Fruit fly (Drosophila melanogaster) whole organism, embryonic: Measurements from ENCODE around the gene Glyat.

ENCODE experiments used
- Bgb ChIP-seq: fragments of 200-800 bp; sonication (Bioruptor generic); IDR thresholded peaks from 2 replicates; pipeline ENCODE4 v1.3.6; 2022; ENCODE audit warnings: missing biosample characterization, missing genetic modification characterization; ENCODE audit not compliant: partially characterized antibody
- CG10274 ChIP-seq: fragments of 200-800 bp; sonication (Bioruptor generic); optimal IDR thresholded peaks from 3 replicates; lab custom pipeline; 2017; ENCODE audit warnings: missing biosample characterization, mild to moderate bottlenecking, missing genetic modification characterization
- CG10321 ChIP-seq: fragments of 200-800 bp; sonication (Bioruptor generic); IDR thresholded peaks from 2 replicates; pipeline ENCODE4 v1.3.6; 2022; ENCODE audit warnings: missing biosample characterization, missing genetic modification characterization
- CG10431 ChIP-seq: fragments of 200-800 bp; sonication (Bioruptor generic); optimal IDR thresholded peaks from 3 replicates; lab custom pipeline; 2018; ENCODE audit warnings: missing biosample characterization, mild to moderate bottlenecking, missing genetic modification characterization
- CG11560 ChIP-seq: fragments of 200-800 bp; sonication (Bioruptor generic); IDR thresholded peaks from 3 replicates; pipeline ENCODE4 v1.3.6; 2022; ENCODE audit warnings: missing biosample characterization, missing genetic modification characterization
- CG11696 ChIP-seq: fragments of 200-800 bp; sonication (Bioruptor generic); IDR thresholded peaks from 2 replicates; pipeline ENCODE4 v1.3.6; 2022; ENCODE audit warnings: missing biosample characterization, missing genetic modification characterization
- CG14667 ChIP-seq: fragments of 200-800 bp; sonication (Bioruptor generic); IDR thresholded peaks from 2 replicates; pipeline ENCODE4 v1.3.6; 2022; ENCODE audit warnings: missing biosample characterization, missing genetic modification characterization
- CG15479 ChIP-seq: fragments of 200-800 bp; sonication (Bioruptor generic); optimal IDR thresholded peaks from 3 replicates; lab custom pipeline; 2019; ENCODE audit warnings: missing biosample characterization, mild to moderate bottlenecking, missing genetic modification characterization, moderate library complexity
- CG17829 ChIP-seq: fragments of 200-800 bp; optimal IDR thresholded peaks from 2 replicates; lab custom pipeline; 2019; ENCODE audit warnings: missing biosample characterization, mild to moderate bottlenecking, missing genetic modification characterization, moderate library complexity
- CG2116 ChIP-seq: fragments of 200-800 bp; sonication (Bioruptor generic); optimal IDR thresholded peaks from 3 replicates; lab custom pipeline; 2018; ENCODE audit warnings: missing biosample characterization, mild to moderate bottlenecking, missing genetic modification characterization
- CG31224 ChIP-seq: fragments of 200-800 bp; sonication (Bioruptor generic); IDR thresholded peaks from 2 replicates; pipeline ENCODE4 v1.3.6; 2022; ENCODE audit warnings: missing biosample characterization, missing genetic modification characterization
- CG34376 ChIP-seq: fragments of 200-800 bp; sonication (Bioruptor generic); optimal IDR thresholded peaks from 2 replicates; lab custom pipeline; 2018; ENCODE audit warnings: missing biosample characterization, mild to moderate bottlenecking, missing genetic modification characterization
- CG3726 ChIP-seq: fragments of 200-800 bp; sonication (Bioruptor generic); IDR thresholded peaks from 3 replicates; pipeline ENCODE4, ENCODE4 v1.3.6; 2022; ENCODE audit warnings: missing biosample characterization, missing genetic modification characterization
- CG3847 ChIP-seq: fragments of 200-800 bp; sonication (Bioruptor generic); IDR thresholded peaks from 2 replicates; pipeline ENCODE4 v1.3.6; 2022; ENCODE audit warnings: missing biosample characterization, missing genetic modification characterization
- CG4707 ChIP-seq: fragments of 200-800 bp; sonication (Bioruptor generic); optimal IDR thresholded peaks from 2 replicates; lab custom pipeline; 2018; ENCODE audit warnings: missing biosample characterization, mild to moderate bottlenecking, missing genetic modification characterization, moderate library complexity
- CG7987 ChIP-seq: fragments of 200-800 bp; sonication (Bioruptor generic); optimal IDR thresholded peaks from 2 replicates; lab custom pipeline; 2018; ENCODE audit warnings: missing biosample characterization, mild to moderate bottlenecking, missing genetic modification characterization, moderate library complexity
- CG9215 ChIP-seq: fragments of 200-800 bp; sonication (Bioruptor generic); IDR thresholded peaks from 2 replicates; pipeline ENCODE4 v1.3.6; 2022; ENCODE audit warnings: missing biosample characterization, missing genetic modification characterization
- CG9876 ChIP-seq: fragments of 200-800 bp; sonication (Bioruptor generic); optimal IDR thresholded peaks from 2 replicates; lab custom pipeline; 2016; ENCODE audit warnings: missing biosample characterization, missing genetic modification characterization
- D19B ChIP-seq: fragments of 200-800 bp; sonication (Bioruptor generic); optimal IDR thresholded peaks from 2 replicates; lab custom pipeline; 2017; ENCODE audit warnings: missing biosample characterization, mild to moderate bottlenecking, missing genetic modification characterization
- Dfd ChIP-seq, 2 experiments: fragments of >200 bp; optimal IDR thresholded peaks; 2 replicates each; lab custom pipeline; 2017; ENCODE audit warnings: missing biosample characterization in 2 of 2, missing genetic modification characterization in 2 of 2
- Dref ChIP-seq: fragments of 200-800 bp; sonication (Bioruptor generic); IDR thresholded peaks from 2 replicates; pipeline ENCODE4 v1.3.6; 2022; ENCODE audit warnings: missing biosample characterization, missing genetic modification characterization
- HLH3B ChIP-seq: fragments of 200-800 bp; sonication (Bioruptor generic); IDR thresholded peaks from 2 replicates; pipeline ENCODE4 v1.3.6; 2022; ENCODE audit warnings: missing biosample characterization, missing genetic modification characterization
- HLH4C ChIP-seq: fragments of 200-800 bp; sonication (Bioruptor generic); IDR thresholded peaks from 3 replicates; pipeline ENCODE4 v1.3.6; 2022; ENCODE audit warnings: missing biosample characterization, missing genetic modification characterization; ENCODE audit not compliant: partially characterized antibody
- Hand ChIP-seq: fragments of 200-800 bp; sonication (Bioruptor generic); optimal IDR thresholded peaks from 2 replicates; lab custom pipeline; 2017; ENCODE audit warnings: mild to moderate bottlenecking, missing biosample characterization, missing genetic modification reagents, missing genetic modification characterization
- Kr ChIP-seq: fragments of 200-800 bp; sonication (Bioruptor generic); optimal IDR thresholded peaks from 2 replicates; lab custom pipeline; 2017; ENCODE audit warnings: missing biosample characterization, mild to moderate bottlenecking, missing genetic modification characterization
- Lim3 ChIP-seq: fragments of 200-800 bp; sonication (Bioruptor generic); IDR thresholded peaks from 2 replicates; pipeline ENCODE4 v1.3.6; 2022; ENCODE audit warnings: missing biosample characterization, missing genetic modification characterization
- Nf-YB ChIP-seq: fragments of 200-800 bp; sonication (Bioruptor generic); optimal IDR thresholded peaks from 3 replicates; lab custom pipeline; 2019; ENCODE audit warnings: missing biosample characterization, mild to moderate bottlenecking, missing genetic modification characterization, moderate library complexity
- NfI ChIP-seq: fragments of 200-800 bp; sonication (Bioruptor generic); optimal IDR thresholded peaks from 3 replicates; lab custom pipeline; 2018; ENCODE audit warnings: missing biosample characterization, mild to moderate bottlenecking, missing genetic modification characterization, moderate library complexity
- Opbp ChIP-seq: fragments of 200-800 bp; sonication (Bioruptor generic); IDR thresholded peaks from 3 replicates; pipeline ENCODE4 v1.3.6; 2022; ENCODE audit warnings: missing biosample characterization, missing genetic modification characterization; ENCODE audit not compliant: partially characterized antibody
- Scr ChIP-seq: fragments of 200-800 bp; sonication (Bioruptor generic); IDR thresholded peaks from 2 replicates; pipeline ENCODE4 v1.3.6; 2022; ENCODE audit warnings: missing biosample characterization, missing genetic modification characterization; ENCODE audit not compliant: partially characterized antibody
- ab ChIP-seq: fragments of 200-800 bp; sonication (Bioruptor generic); optimal IDR thresholded peaks from 2 replicates; lab custom pipeline; 2016; ENCODE audit warnings: missing biosample characterization, missing genetic modification characterization
- chif ChIP-seq, 2 experiments: fragments of 200-800 bp; sonication (Bioruptor generic); optimal IDR thresholded peaks; 3 replicates each; lab custom pipeline; 2016; ENCODE audit warnings: missing biosample characterization in 2 of 2, missing genetic modification characterization in 2 of 2
- dmrt11E ChIP-seq: fragments of 200-800 bp; sonication (Bioruptor generic); optimal IDR thresholded peaks from 3 replicates; lab custom pipeline; 2018; ENCODE audit warnings: missing biosample characterization, mild to moderate bottlenecking, missing genetic modification characterization, moderate library complexity
- exex ChIP-seq: fragments of 200-800 bp; sonication (Bioruptor generic); optimal IDR thresholded peaks from 4 replicates; lab custom pipeline; 2018; ENCODE audit warnings: missing biosample characterization, mild to moderate bottlenecking, missing genetic modification characterization, moderate library complexity
- fd96Cb ChIP-seq: fragments of 200-800 bp; sonication (Bioruptor generic); optimal IDR thresholded peaks from 2 replicates; lab custom pipeline; 2018; ENCODE audit warnings: missing biosample characterization, mild to moderate bottlenecking, missing genetic modification characterization, moderate library complexity
- klu ChIP-seq: fragments of 200-800 bp; sonication (Bioruptor generic); IDR thresholded peaks from 2 replicates; pipeline ENCODE4 v1.3.6; 2022; ENCODE audit warnings: missing biosample characterization, missing genetic modification characterization
- lab ChIP-seq: fragments of 200-800 bp; sonication (Bioruptor generic); optimal IDR thresholded peaks from 3 replicates; lab custom pipeline; 2017; ENCODE audit warnings: missing biosample characterization, missing genetic modification characterization, mild to moderate bottlenecking, moderate library complexity, missing genetic modification reagents
- lilli ChIP-seq: fragments of 200-800 bp; sonication (Bioruptor generic); optimal IDR thresholded peaks from 3 replicates; lab custom pipeline; 2016; ENCODE audit warnings: missing biosample characterization, missing genetic modification characterization
- lmd ChIP-seq: fragments of 200-800 bp; sonication (Bioruptor generic); IDR thresholded peaks from 2 replicates; pipeline ENCODE4 v1.3.6; 2022; ENCODE audit warnings: missing biosample characterization, missing genetic modification characterization
- nerfin-1 ChIP-seq: fragments of 200-800 bp; sonication (Bioruptor generic); optimal IDR thresholded peaks from 3 replicates; lab custom pipeline; 2019; ENCODE audit warnings: missing biosample characterization, mild to moderate bottlenecking, missing genetic modification characterization, moderate library complexity
- psq ChIP-seq: fragments of 200-800 bp; sonication (Bioruptor generic); optimal IDR thresholded peaks from 2 replicates; lab custom pipeline; 2017; ENCODE audit warnings: missing biosample characterization, missing genetic modification characterization
- schlank ChIP-seq: fragments of 200-800 bp; sonication (Bioruptor generic); optimal IDR thresholded peaks from 2 replicates; lab custom pipeline; 2018; ENCODE audit warnings: missing biosample characterization, mild to moderate bottlenecking, missing genetic modification characterization
- sens-2 ChIP-seq: fragments of 200-800 bp; sonication (Bioruptor generic); IDR thresholded peaks from 2 replicates; pipeline ENCODE4 v1.3.6; 2022; ENCODE audit warnings: missing biosample characterization, missing genetic modification characterization
- tap ChIP-seq: fragments of 200-800 bp; optimal IDR thresholded peaks from 3 replicates; lab custom pipeline; 2019; ENCODE audit warnings: missing biosample characterization, mild to moderate bottlenecking, missing genetic modification characterization, moderate library complexity
- unpg ChIP-seq: fragments of 200-800 bp; sonication (Bioruptor generic); optimal IDR thresholded peaks from 3 replicates; lab custom pipeline; 2018; ENCODE audit warnings: missing biosample characterization, mild to moderate bottlenecking, missing genetic modification characterization, moderate library complexity
- usp ChIP-seq: fragments of >200 bp; optimal IDR thresholded peaks from 2 replicates; lab custom pipeline; 2017; ENCODE audit warnings: missing biosample characterization, missing genetic modification characterization
- zen ChIP-seq: fragments of 200-800 bp; sonication (Bioruptor generic); optimal IDR thresholded peaks from 3 replicates; lab custom pipeline; 2018; ENCODE audit warnings: missing biosample characterization, mild to moderate bottlenecking, missing genetic modification characterization, moderate library complexity
- zf30C ChIP-seq: fragments of 200-800 bp; sonication (Bioruptor generic); optimal IDR thresholded peaks from 3 replicates; lab custom pipeline; 2018; ENCODE audit warnings: missing biosample characterization, mild to moderate bottlenecking, missing genetic modification characterization
- zfh1 ChIP-seq: fragments of 200-800 bp; sonication (Bioruptor generic); IDR thresholded peaks from 3 replicates; pipeline ENCODE4 v1.3.6; 2022; ENCODE audit warnings: missing biosample characterization, missing genetic modification characterization

Glyat gene

DNA sequence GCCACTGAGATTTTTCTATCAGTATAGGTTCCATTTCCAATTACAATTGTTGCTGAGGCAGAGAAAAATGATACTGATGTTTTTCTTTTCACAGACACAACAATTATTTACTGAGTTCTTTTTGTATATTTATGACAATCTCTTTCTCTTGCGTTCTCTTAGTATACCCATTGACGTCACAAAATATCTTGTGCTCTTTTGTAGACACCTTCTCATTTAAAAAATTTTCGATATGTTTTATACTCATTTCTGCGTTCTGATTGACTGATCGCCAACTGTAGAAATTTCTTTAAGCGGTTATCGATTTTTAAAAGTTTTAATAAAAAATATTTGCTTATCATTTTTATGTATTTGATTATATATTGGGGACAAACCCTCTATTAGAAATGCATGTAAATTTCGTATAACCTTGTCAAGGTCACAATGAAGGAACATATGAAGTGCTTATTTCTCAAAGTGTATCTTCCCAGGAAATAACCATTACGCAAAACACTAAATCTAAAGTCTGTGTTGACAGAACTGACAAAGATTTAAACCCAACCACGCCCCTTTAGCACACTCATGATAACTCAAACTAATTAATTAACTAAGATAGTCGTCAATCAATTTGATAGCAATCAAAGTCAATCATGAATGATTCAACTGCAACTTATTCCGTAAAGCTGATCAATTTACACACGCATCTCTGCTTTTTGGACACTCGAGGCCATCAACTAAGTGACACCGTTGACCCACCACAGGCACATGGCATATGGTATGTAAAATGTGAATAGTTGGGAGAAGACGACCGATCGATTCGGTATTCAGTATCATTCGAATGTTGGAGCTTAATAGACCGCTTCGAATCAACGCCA is at the start of gene Glyat, which contains the start of gene Tg (continued):
- TF ChIP-seq CG15479 (GFP tag; lab: Kevin White, UChicago) (no peak), CG11696 (GFP tag; lab: Robert Waterston, UW) (no peak), NfI (GFP tag; lab: Kevin White, UChicago) (peak; percentile 13), CG2116 (peak; percentile 78), zf30C (peak; percentile 33), Scr (GFP tag; lab: Robert Waterston, UW) (peak; percentile 51), Nf-YB (GFP tag; lab: Kevin White, UChicago) (no peak), Hand (no peak), CG34376 (GFP tag; lab: Kevin White, UChicago) (no peak), Opbp (0 out of 3 replicates have a peak, but pooled peaks have one; percentile 25), fd96Cb (tag; lab: Kevin White, UChicago) (no peak), CG11560 (tag; lab: Robert Waterston, UW) (no peak), CG14667 (GFP tag; lab: Robert Waterston, UW) (no peak), exex (tag; lab: Kevin White, UChicago) (no peak), unpg (no peak), usp (GFP tag; lab: Kevin White, UChicago) (no peak), lilli (GFP tag; lab: Kevin White, UChicago) (no peak), CG3726 (no peak), nerfin-1 (tag; lab: Kevin White, UChicago) (no peak), HLH3B (GFP tag; lab: Robert Waterston, UW) (no peak), Lim3 (GFP tag; lab: Robert Waterston, UW) (no peak), CG10274 (GFP tag; lab: Kevin White, UChicago) (no peak), CG4707 (no peak), dmrt11E (tag; lab: Kevin White, UChicago) (no peak), CG9876 (no peak), sens-2 (no peak), CG7987 (GFP tag; lab: Kevin White, UChicago) (no peak), Bgb (GFP tag; lab: Robert Waterston, UW) (peak; percentile 33; the same call in 1 of the 2 replicates), psq (GFP tag; lab: Kevin White, UChicago) (no peak), Kr (no peak), D19B (no peak), Dref (GFP tag; lab: Robert Waterston, UW) (peak; percentile 97), zen (tag; lab: Kevin White, UChicago) (no peak), Dfd (GFP tag; optimal IDR thresholded peaks at IDR 0.05; lab: Kevin White, UChicago) (no peak), HLH4C (peak; percentile 66), CG9215 (GFP tag; lab: Robert Waterston, UW) (no peak; the same call in 1 of the 2 replicates), schlank (tag; lab: Kevin White, UChicago) (no peak), CG3847 (GFP tag; lab: Robert Waterston, UW) (no peak), CG17829 (tag; lab: Kevin White, UChicago) (peak; percentile 19), zfh1 (GFP tag; lab: Robert Waterston, UW) (0 out of 3 replicates have a peak, but pooled peaks have one; percentile 26), klu (GFP tag; lab: Robert Waterston, UW) (no peak), CG31224 (GFP tag; lab: Robert Waterston, UW) (peak; percentile 47; the same call in 1 of the 2 replicates), CG10431 (GFP tag; lab: Kevin White, UChicago) (no peak), tap (tag; lab: Kevin White, UChicago) (no peak), lmd (GFP tag; lab: Robert Waterston, UW) (peak; percentile 21; the same call in 1 of the 2 replicates), ab (GFP tag; lab: Kevin White, UChicago) (no peak), CG10321 (GFP tag; lab: Robert Waterston, UW) (0 out of 2 replicates have a peak, but pooled peaks have one; percentile 8), chif (GFP tag; optimal IDR thresholded peaks at IDR 0.05; lab: Kevin White, UChicago) (no peak), lab (GFP tag; lab: Kevin White, UChicago) (peak; percentile 37)
